Fruit fly (Drosophila melanogaster) whole organism, embryonic: ENCODE results near the gene teq.
A peak's percentile ranks its signal among the peaks of the same experiment; 100 is the strongest.

ENCODE experiments used
- Adf1 ChIP-seq: fragments of 200-800 bp; sonication (Bioruptor generic); IDR thresholded peaks from 2 replicates; pipeline ENCODE4 v1.3.6; 2022; ENCODE audit warnings: missing biosample characterization, missing genetic modification characterization
- Antp ChIP-seq: fragments of 200-800 bp; sonication (Bioruptor generic); optimal IDR thresholded peaks from 3 replicates; lab custom pipeline; 2016; ENCODE audit warnings: missing biosample characterization, missing genetic modification characterization
- CG1024 ChIP-seq: fragments of 200-800 bp; sonication (Bioruptor generic); IDR thresholded peaks from 2 replicates; pipeline ENCODE4 v1.3.6; 2022; ENCODE audit warnings: missing biosample characterization, missing genetic modification characterization
- CG10321 ChIP-seq: fragments of 200-800 bp; sonication (Bioruptor generic); IDR thresholded peaks from 2 replicates; pipeline ENCODE4 v1.3.6; 2022; ENCODE audit warnings: missing biosample characterization, missing genetic modification characterization
- CG10462 ChIP-seq: fragments of 200-800 bp; sonication (Bioruptor generic); optimal IDR thresholded peaks from 2 replicates; lab custom pipeline; 2016; ENCODE audit warnings: missing biosample characterization, missing genetic modification characterization
- CG10565 ChIP-seq: fragments of 200-800 bp; sonication (Bioruptor generic); optimal IDR thresholded peaks from 3 replicates; lab custom pipeline; 2016; ENCODE audit warnings: missing biosample characterization, mild to moderate bottlenecking, missing genetic modification characterization
- CG12219 ChIP-seq: fragments of 200-800 bp; sonication (Bioruptor generic); optimal IDR thresholded peaks from 3 replicates; lab custom pipeline; 2018; ENCODE audit warnings: missing biosample characterization, mild to moderate bottlenecking, missing genetic modification characterization
- CG12659 ChIP-seq: fragments of 200-800 bp; sonication (Bioruptor generic); optimal IDR thresholded peaks from 3 replicates; lab custom pipeline; 2017; ENCODE audit warnings: mild to moderate bottlenecking, missing biosample characterization, missing genetic modification reagents, missing genetic modification characterization
- CG12942 ChIP-seq: fragments of 200-800 bp; sonication (Bioruptor generic); optimal IDR thresholded peaks from 3 replicates; lab custom pipeline; 2016; ENCODE audit warnings: missing biosample characterization, missing genetic modification characterization
- CG13296 ChIP-seq: fragments of 200-800 bp; sonication (Bioruptor generic); optimal IDR thresholded peaks from 3 replicates; lab custom pipeline; 2018; ENCODE audit warnings: missing biosample characterization, mild to moderate bottlenecking, missing genetic modification characterization
- CG16779 ChIP-seq: fragments of 200-800 bp; sonication (Bioruptor generic); IDR thresholded peaks from 2 replicates; pipeline ENCODE4 v1.3.6; 2022; ENCODE audit warnings: missing biosample characterization, missing genetic modification characterization
- CG2120 ChIP-seq: fragments of 200-800 bp; sonication (Bioruptor generic); optimal IDR thresholded peaks from 3 replicates; lab custom pipeline; 2016; ENCODE audit warnings: missing biosample characterization, missing genetic modification characterization
- CG2199 ChIP-seq: fragments of 200-800 bp; sonication (Bioruptor generic); IDR thresholded peaks from 3 replicates; pipeline ENCODE4 v1.3.6; 2022; ENCODE audit warnings: missing biosample characterization, missing genetic modification characterization
- CG2678 ChIP-seq: fragments of 200-800 bp; sonication (Bioruptor generic); optimal IDR thresholded peaks from 3 replicates; lab custom pipeline; 2019; ENCODE audit warnings: missing biosample characterization, mild to moderate bottlenecking, missing genetic modification characterization, moderate library complexity
- CG31388 ChIP-seq: fragments of 200-800 bp; sonication (Bioruptor generic); optimal IDR thresholded peaks from 2 replicates; lab custom pipeline; 2016; ENCODE audit warnings: missing biosample characterization, missing genetic modification characterization
- CG32772 ChIP-seq: fragments of 200-800 bp; sonication (Bioruptor generic); IDR thresholded peaks from 2 replicates; pipeline ENCODE4 v1.3.6; 2022; ENCODE audit warnings: missing biosample characterization, missing genetic modification characterization
- CG3838 ChIP-seq: fragments of 200-800 bp; sonication (Bioruptor generic); optimal IDR thresholded peaks from 3 replicates; lab custom pipeline; 2016; ENCODE audit warnings: missing biosample characterization, missing genetic modification characterization
- CG4424 ChIP-seq: fragments of 200-800 bp; sonication (Bioruptor generic); optimal IDR thresholded peaks from 3 replicates; lab custom pipeline; 2016; ENCODE audit warnings: missing biosample characterization, missing genetic modification characterization
- CG7839 ChIP-seq: fragments of 200-800 bp; sonication (Bioruptor generic); optimal IDR thresholded peaks from 3 replicates; lab custom pipeline; 2018; ENCODE audit warnings: missing biosample characterization, mild to moderate bottlenecking, missing genetic modification characterization, moderate library complexity
- CG8359 ChIP-seq: fragments of 200-800 bp; sonication (Bioruptor generic); optimal IDR thresholded peaks from 2 replicates; lab custom pipeline; 2017; ENCODE audit warnings: missing biosample characterization, mild to moderate bottlenecking, missing genetic modification characterization, borderline replicate concordance
- Dek ChIP-seq: fragments of 200-800 bp; sonication (Bioruptor generic); optimal IDR thresholded peaks from 3 replicates; lab custom pipeline; 2019; ENCODE audit warnings: missing biosample characterization, mild to moderate bottlenecking, missing genetic modification characterization, moderate library complexity
- Hsf ChIP-seq: fragments of 200-800 bp; sonication (Bioruptor generic); optimal IDR thresholded peaks from 3 replicates; lab custom pipeline; 2016; ENCODE audit warnings: missing biosample characterization, missing genetic modification characterization
- Jarid2 ChIP-seq: fragments of 200-800 bp; sonication (Bioruptor generic); optimal IDR thresholded peaks from 3 replicates; lab custom pipeline; 2017; ENCODE audit warnings: mild to moderate bottlenecking, missing biosample characterization, missing genetic modification reagents, missing genetic modification characterization
- Lim3 ChIP-seq: fragments of 200-800 bp; sonication (Bioruptor generic); IDR thresholded peaks from 2 replicates; pipeline ENCODE4 v1.3.6; 2022; ENCODE audit warnings: missing biosample characterization, missing genetic modification characterization
- NC2α ChIP-seq: fragments of 200-800 bp; sonication (Bioruptor generic); optimal IDR thresholded peaks from 2 replicates; lab custom pipeline; 2016; ENCODE audit warnings: missing biosample characterization, missing genetic modification characterization
- Neu2 ChIP-seq: fragments of 200-800 bp; sonication (Bioruptor generic); optimal IDR thresholded peaks from 3 replicates; lab custom pipeline; 2016; ENCODE audit warnings: missing biosample characterization, missing genetic modification characterization, borderline replicate concordance
- NfI ChIP-seq: fragments of 200-800 bp; sonication (Bioruptor generic); optimal IDR thresholded peaks from 3 replicates; lab custom pipeline; 2018; ENCODE audit warnings: missing biosample characterization, mild to moderate bottlenecking, missing genetic modification characterization, moderate library complexity
- Oli ChIP-seq: fragments of 200-800 bp; sonication (Bioruptor generic); optimal IDR thresholded peaks from 2 replicates; lab custom pipeline; 2018; ENCODE audit warnings: missing biosample characterization, mild to moderate bottlenecking, missing genetic modification characterization, moderate library complexity
- Rx ChIP-seq: fragments of 200-800 bp; sonication (Bioruptor generic); IDR thresholded peaks from 2 replicates; pipeline ENCODE4 v1.3.6; 2022; ENCODE audit warnings: missing biosample characterization, missing genetic modification characterization
- Scr ChIP-seq: fragments of 200-800 bp; sonication (Bioruptor generic); IDR thresholded peaks from 2 replicates; pipeline ENCODE4 v1.3.6; 2022; ENCODE audit warnings: missing biosample characterization, missing genetic modification characterization; ENCODE audit not compliant: partially characterized antibody
- Spps ChIP-seq: fragments of 200-800 bp; sonication (Bioruptor generic); optimal IDR thresholded peaks from 2 replicates; lab custom pipeline; 2018; ENCODE audit warnings: missing biosample characterization, mild to moderate bottlenecking, missing genetic modification characterization
- TFAM ChIP-seq: fragments of 200-800 bp; sonication (Bioruptor generic); optimal IDR thresholded peaks from 2 replicates; lab custom pipeline; 2017; ENCODE audit warnings: missing biosample characterization, missing genetic modification characterization, inconsistent platforms
- Usf ChIP-seq: fragments of 200-800 bp; sonication (Bioruptor generic); optimal IDR thresholded peaks from 2 replicates; lab custom pipeline; 2017; ENCODE audit warnings: missing genotype, missing biosample characterization, missing genetic modification characterization
- ara ChIP-seq: fragments of 200-800 bp; sonication (Bioruptor generic); IDR thresholded peaks from 2 replicates; pipeline ENCODE4 v1.3.6; 2022; ENCODE audit warnings: missing biosample characterization, missing genetic modification characterization
- ase ChIP-seq: fragments of 200-800 bp; sonication (Bioruptor generic); IDR thresholded peaks from 3 replicates; pipeline ENCODE4 v1.3.6; 2022; ENCODE audit warnings: missing biosample characterization, missing genetic modification characterization
- cas ChIP-seq: fragments of 200-800 bp; sonication (Bioruptor generic); IDR thresholded peaks from 2 replicates; pipeline ENCODE4 v1.3.6; 2022; ENCODE audit warnings: missing biosample characterization, missing genetic modification characterization
- crc ChIP-seq: fragments of 200-800 bp; sonication (Bioruptor generic); optimal IDR thresholded peaks from 2 replicates; lab custom pipeline; 2016; ENCODE audit warnings: missing biosample characterization, missing genetic modification characterization
- crol ChIP-seq: fragments of 200-800 bp; sonication (Bioruptor generic); IDR thresholded peaks from 2 replicates; pipeline ENCODE4 v1.3.6; 2022; ENCODE audit warnings: missing biosample characterization, missing genetic modification characterization
- danr ChIP-seq: fragments of 200-800 bp; sonication (Bioruptor generic); IDR thresholded peaks from 2 replicates; pipeline ENCODE4 v1.3.6; 2022; ENCODE audit warnings: missing biosample characterization, missing genetic modification characterization
- dm ChIP-seq: fragments of 200-800 bp; sonication (Bioruptor generic); optimal IDR thresholded peaks from 3 replicates; lab custom pipeline; 2016; ENCODE audit warnings: missing biosample characterization, missing genetic modification characterization
- dmrt99B ChIP-seq: fragments of 200-800 bp; sonication (Bioruptor generic); optimal IDR thresholded peaks from 2 replicates; lab custom pipeline; 2018; ENCODE audit warnings: missing biosample characterization, mild to moderate bottlenecking, missing genetic modification characterization, moderate library complexity
- eve ChIP-seq, 2 experiments: fragments of >200 bp; optimal IDR thresholded peaks; 2 replicates each; lab custom pipeline; 2017; ENCODE audit warnings: missing biosample characterization in 2 of 2, missing genetic modification characterization in 2 of 2
- fru ChIP-seq: fragments of >200 bp; optimal IDR thresholded peaks from 2 replicates; lab custom pipeline; 2017
- gsb ChIP-seq: fragments of 200-800 bp; sonication (Bioruptor generic); IDR thresholded peaks from 2 replicates; pipeline ENCODE4 v1.3.6; 2022; ENCODE audit warnings: missing biosample characterization, missing genetic modification characterization
- lola ChIP-seq, 3 experiments: fragments of >200 bp in 2 of 3; fragments of 200-800 bp in 1 of 3; sonication (Bioruptor generic) in 1 of 3; optimal IDR thresholded peaks; 2 replicates each; lab custom pipeline; 2017 to 2019; ENCODE audit warnings: missing biosample characterization in 3 of 3, missing genetic modification characterization in 3 of 3, mild to moderate bottlenecking in 1 of 3, moderate library complexity in 1 of 3
- org-1 ChIP-seq: fragments of 200-800 bp; sonication (Bioruptor generic); optimal IDR thresholded peaks from 2 replicates; lab custom pipeline; 2017; ENCODE audit warnings: missing biosample characterization, missing genetic modification characterization
- pfk ChIP-seq: fragments of 200-800 bp; sonication (Bioruptor generic); optimal IDR thresholded peaks from 2 replicates; lab custom pipeline; 2018; ENCODE audit warnings: missing biosample characterization, mild to moderate bottlenecking, missing genetic modification characterization, moderate library complexity
- row ChIP-seq: fragments of 200-800 bp; sonication (Bioruptor generic); IDR thresholded peaks from 3 replicates; pipeline ENCODE4 v1.3.6; 2022; ENCODE audit warnings: missing biosample characterization, missing genetic modification characterization
- shn ChIP-seq: fragments of 200-800 bp; sonication (Bioruptor generic); optimal IDR thresholded peaks from 3 replicates; lab custom pipeline; 2016; ENCODE audit warnings: missing biosample characterization, missing genetic modification characterization
- trem ChIP-seq: fragments of 200-800 bp; optimal IDR thresholded peaks from 3 replicates; lab custom pipeline; 2019; ENCODE audit warnings: missing biosample characterization, mild to moderate bottlenecking, missing genetic modification characterization, moderate library complexity
- zfh2 ChIP-seq: fragments of 200-800 bp; sonication (Bioruptor generic); optimal IDR thresholded peaks from 2 replicates; lab custom pipeline; 2016; ENCODE audit warnings: missing biosample characterization, missing genetic modification characterization

The teq gene

dm6 chr3L:9025680-9026079, 48.8 kb upstream of the teq start (continued):
- TF ChIP-seq CG10565 (GFP tag; lab: Kevin White, UChicago) (peak; percentile 20), CG16779 (GFP tag; lab: Robert Waterston, UW) (0 out of 2 replicates have a peak, but pooled peaks have one; percentile 20), CG7839 (tag; lab: Kevin White, UChicago) (peak; percentile 93), zfh2 (peak; percentile 50), CG1024 (GFP tag; lab: Robert Waterston, UW) (peak; percentile 85), pfk (GFP tag; lab: Kevin White, UChicago) (no peak), lola (GFP tag; optimal IDR thresholded peaks at IDR 0.05; lab: Kevin White, UChicago) (peak in 1 of 3 experiments; percentile 79), Antp (GFP tag; lab: Kevin White, UChicago) (peak; percentile 73), Jarid2 (GFP tag; lab: Kevin White, UChicago) (peak; percentile 49), CG12219 (peak; percentile 83), CG2199 (GFP tag; lab: Robert Waterston, UW) (peak; percentile 82; the same call in 2 of the 3 replicates), Rx (peak; percentile 76), CG12659 (GFP tag; lab: Kevin White, UChicago) (peak; percentile 77), Neu2 (no peak), NfI (GFP tag; lab: Kevin White, UChicago) (peak; percentile 73), dm (GFP tag; lab: Kevin White, UChicago) (peak; percentile 65), CG10462 (peak; percentile 66), ase (GFP tag; lab: Robert Waterston, UW) (peak; percentile 92), org-1 (peak; percentile 59), Scr (GFP tag; lab: Robert Waterston, UW) (no peak), Dek (tag; lab: Kevin White, UChicago) (peak; percentile 75), TFAM (GFP tag; lab: Kevin White, UChicago) (no peak), Lim3 (GFP tag; lab: Robert Waterston, UW) (peak; percentile 54; the same call in 1 of the 2 replicates), trem (tag; lab: Kevin White, UChicago) (peak; percentile 71), CG2120 (GFP tag; lab: Kevin White, UChicago) (peak; percentile 81), eve (GFP tag; optimal IDR thresholded peaks at IDR 0.05; lab: Kevin White, UChicago) (peak in 1 of 2 experiments; percentile 94), CG3838 (GFP tag; lab: Kevin White, UChicago) (peak; percentile 53), ara (GFP tag; lab: Robert Waterston, UW) (peak; percentile 89), CG8359 (peak; percentile 61), danr (peak; percentile 80), cas (GFP tag; lab: Robert Waterston, UW) (peak; percentile 72; the same call in 1 of the 2 replicates), crc (GFP tag; lab: Kevin White, UChicago) (peak; percentile 71), CG10321 (GFP tag; lab: Robert Waterston, UW) (peak; percentile 66), crol (GFP tag; lab: Robert Waterston, UW) (no peak), fru (lab: Kevin White, UChicago) (no peak), CG13296 (GFP tag; lab: Kevin White, UChicago) (peak; percentile 76), CG4424 (peak; percentile 86), Hsf (GFP tag; lab: Kevin White, UChicago) (peak; percentile 82), gsb (GFP tag; lab: Robert Waterston, UW) (peak; percentile 81), dmrt99B (tag; lab: Kevin White, UChicago) (peak; percentile 95), Spps (tag; lab: Kevin White, UChicago) (peak; percentile 47), CG2678 (tag; lab: Kevin White, UChicago) (peak; percentile 91), CG31388 (GFP tag; lab: Kevin White, UChicago) (peak; percentile 40), CG12942 (GFP tag; lab: Kevin White, UChicago) (peak; percentile 72), CG32772 (GFP tag; lab: Robert Waterston, UW) (peak; percentile 90), row (peak; percentile 91), Usf (GFP tag; lab: Kevin White, UChicago) (peak; percentile 10), Adf1 (GFP tag; lab: Robert Waterston, UW) (peak; percentile 22; the same call in 1 of the 2 replicates), Oli (tag; lab: Kevin White, UChicago) (peak; percentile 91), shn (peak; percentile 44), NC2α (peak; percentile 38)
